Worm (Caenorhabditis elegans) whole organism, young adult: ENCODE measurements around the gene ZC262.4.
"Not testable (repeated sequence)": the region's sequence is repeated elsewhere in the genome, so short reads cannot be mapped to it uniquely, and the experiment has no call there.

ENCODE experiments used
- C17E4.6 ChIP-seq: fragments of 200-800 bp; sonication (Bioruptor generic); IDR thresholded peaks from 2 replicates; pipeline ENCODE4 v1.3.6; 2022; ENCODE audit warnings: missing genetic modification reagents, missing genetic modification characterization, missing compliant biosample characterization
- D2030.7 ChIP-seq: fragments of 200-800 bp; sonication (Bioruptor generic); IDR thresholded peaks from 2 replicates; pipeline ENCODE4 v1.3.6; 2022; ENCODE audit warnings: missing genetic modification reagents, missing genetic modification characterization, missing compliant biosample characterization
- F22D6.2 ChIP-seq: sonication (generic microtip); optimal IDR thresholded peaks from 2 replicates; lab custom pipeline; 2016; ENCODE audit warnings: mild to moderate bottlenecking, missing genetic modification characterization, missing compliant biosample characterization
- F33H1.4 ChIP-seq: fragments of 200-800 bp; sonication (Bioruptor generic); IDR thresholded peaks from 2 replicates; pipeline ENCODE4 v1.3.6; 2022; ENCODE audit warnings: missing genetic modification reagents, missing genetic modification characterization, missing compliant biosample characterization
- F39B2.1 ChIP-seq: fragments of 200-800 bp; sonication (Bioruptor generic); IDR thresholded peaks from 2 replicates; pipeline ENCODE4 v1.3.6; 2022; ENCODE audit warnings: missing genetic modification reagents, missing genetic modification characterization, missing compliant biosample characterization
- F49E8.2 ChIP-seq: sonication (generic microtip); optimal IDR thresholded peaks from 3 replicates; lab custom pipeline; 2017; ENCODE audit warnings: missing genetic modification characterization, mild to moderate bottlenecking, missing compliant biosample characterization, antibody characterized with exemption, moderate library complexity; ENCODE audit not compliant: insufficient read depth
- T07F8.4 ChIP-seq: sonication (generic microtip); optimal IDR thresholded peaks from 2 replicates; lab custom pipeline; 2016; ENCODE audit warnings: mild to moderate bottlenecking, missing genetic modification characterization, moderate library complexity, missing compliant biosample characterization
- ZK185.1 ChIP-seq: sonication (generic microtip); optimal IDR thresholded peaks from 2 replicates; lab custom pipeline; 2016; ENCODE audit warnings: mild to moderate bottlenecking, missing genetic modification characterization, missing compliant biosample characterization; ENCODE audit not compliant: poor library complexity, severe bottlenecking
- aptf-3 ChIP-seq: fragments of 200-800 bp; sonication (Bioruptor generic); IDR thresholded peaks from 2 replicates; pipeline ENCODE4 v1.3.6; 2022; ENCODE audit warnings: missing genetic modification characterization, missing compliant biosample characterization
- atf-7 ChIP-seq: sonication (generic microtip); optimal IDR thresholded peaks from 2 replicates; lab custom pipeline; 2017; ENCODE audit warnings: mild to moderate bottlenecking, missing genetic modification characterization, missing compliant biosample characterization
- attf-5 ChIP-seq: fragments of 200-800 bp; sonication (Bioruptor generic); optimal IDR thresholded peaks from 2 replicates; lab custom pipeline; 2018; ENCODE audit warnings: mild to moderate bottlenecking, missing genetic modification characterization, missing compliant biosample characterization
- ceh-40 ChIP-seq: fragments of 200-800 bp; sonication (Bioruptor generic); IDR thresholded peaks from 2 replicates; pipeline ENCODE4 v1.3.6; 2022; ENCODE audit warnings: missing genetic modification characterization, missing compliant biosample characterization
- ceh-58 ChIP-seq: fragments of 200-800 bp; sonication (Bioruptor generic); IDR thresholded peaks from 2 replicates; pipeline ENCODE4 v1.3.6; 2022; ENCODE audit warnings: missing genetic modification characterization, missing compliant biosample characterization
- dox-1 ChIP-seq: fragments of 200-800 bp; sonication (Bioruptor generic); IDR thresholded peaks from 2 replicates; pipeline ENCODE4 v1.3.6; 2022; ENCODE audit warnings: missing genetic modification reagents, missing genetic modification characterization, missing compliant biosample characterization
- egrh-3 ChIP-seq: fragments of 200-800 bp; sonication (Bioruptor generic); IDR thresholded peaks from 2 replicates; pipeline ENCODE4 v1.3.6; 2022; ENCODE audit warnings: missing genetic modification reagents, missing genetic modification characterization, missing compliant biosample characterization
- ekl-4 ChIP-seq: fragments of 200-800 bp; sonication (Bioruptor generic); IDR thresholded peaks from 2 replicates; pipeline ENCODE4 v1.3.6; 2022; ENCODE audit warnings: missing genetic modification reagents, missing genetic modification characterization, missing compliant biosample characterization
- ets-4 ChIP-seq: fragments of 200-800 bp; sonication (Bioruptor generic); optimal IDR thresholded peaks from 2 replicates; lab custom pipeline; 2018; ENCODE audit warnings: mild to moderate bottlenecking, missing genetic modification characterization, missing compliant biosample characterization
- him-1 ChIP-seq: sonication (generic microtip); optimal IDR thresholded peaks from 2 replicates; lab custom pipeline; 2016; ENCODE audit warnings: missing genotype, missing genetic modification reagents, missing genetic modification characterization, missing compliant biosample characterization
- hsf-1 ChIP-seq: fragments of 200-800 bp; sonication (Bioruptor generic); IDR thresholded peaks from 2 replicates; pipeline ENCODE4 v1.3.6; 2022; ENCODE audit warnings: missing genetic modification reagents, missing genetic modification characterization, missing compliant biosample characterization
- lsl-1 ChIP-seq: fragments of 200-800 bp; sonication (Bioruptor generic); optimal IDR thresholded peaks from 2 replicates; lab custom pipeline; 2018; ENCODE audit warnings: mild to moderate bottlenecking, missing genetic modification characterization, moderate library complexity, missing compliant biosample characterization
- madf-6 ChIP-seq: fragments of 200-800 bp; sonication (Bioruptor generic); IDR thresholded peaks from 2 replicates; pipeline ENCODE4 v1.3.6; 2022; ENCODE audit warnings: missing genetic modification reagents, missing genetic modification characterization, missing compliant biosample characterization
- madf-8 ChIP-seq: fragments of 200-800 bp; sonication (Bioruptor generic); conservative IDR thresholded peaks from 2 replicates; pipeline ENCODE4 v1.3.6; 2022; ENCODE audit warnings: missing genetic modification reagents, missing genetic modification characterization, missing compliant biosample characterization
- mcd-1 ChIP-seq: fragments of 200-800 bp; sonication (Bioruptor generic); IDR thresholded peaks from 2 replicates; pipeline ENCODE4 v1.3.6; 2022; ENCODE audit warnings: missing genetic modification reagents, missing genetic modification characterization, missing compliant biosample characterization
- mxl-1 ChIP-seq: sonication (generic microtip); optimal IDR thresholded peaks from 2 replicates; lab custom pipeline; 2016; ENCODE audit warnings: missing genetic modification characterization, missing compliant biosample characterization
- nfya-1 ChIP-seq: sonication (generic microtip); optimal IDR thresholded peaks from 2 replicates; lab custom pipeline; 2017; ENCODE audit warnings: antibody characterized with exemption, missing compliant biosample characterization, missing genetic modification characterization, borderline replicate concordance; ENCODE audit not compliant: insufficient read depth
- nhr-179 ChIP-seq: sonication (generic microtip); optimal IDR thresholded peaks from 2 replicates; lab custom pipeline; 2016; ENCODE audit warnings: mild to moderate bottlenecking, missing genetic modification characterization, missing compliant biosample characterization
- pbrm-1 ChIP-seq: fragments of 200-800 bp; sonication (Bioruptor generic); IDR thresholded peaks from 2 replicates; pipeline ENCODE4 v1.3.6; 2022; ENCODE audit warnings: missing genetic modification reagents, missing genetic modification characterization, missing compliant biosample characterization
- pha-4 ChIP-seq: fragments of 150-350 bp; sonication (generic microtip); optimal IDR thresholded peaks from 2 replicates; lab custom pipeline; 2014; ENCODE audit warnings: missing biosample characterization, missing genetic modification reagents, missing genetic modification characterization
- rcor-1 ChIP-seq: fragments of 200-800 bp; sonication (Bioruptor generic); IDR thresholded peaks from 2 replicates; pipeline ENCODE4 v1.3.6; 2022; ENCODE audit warnings: missing genetic modification reagents, missing genetic modification characterization, missing compliant biosample characterization
- rec-8 ChIP-seq, 2 experiments: sonication (generic microtip); optimal IDR thresholded peaks; 2 replicates each; lab custom pipeline; 2016; ENCODE audit warnings: mild to moderate bottlenecking in 2 of 2, missing genetic modification characterization in 2 of 2, missing genetic modification reagents in 2 of 2, missing genotype in 2 of 2, missing biosample characterization in 1 of 2, missing compliant biosample characterization in 1 of 2, moderate library complexity in 1 of 2
- snpc-4 ChIP-seq, 5 experiments: fragments of 150-350 bp in 1 of 5; sonication (generic microtip) in 4 of 5; optimal IDR thresholded peaks; 2 replicates each; lab custom pipeline; 2014 to 2018; ENCODE audit warnings: missing genetic modification characterization in 5 of 5, missing biosample characterization in 3 of 5, antibody characterized with exemption in 2 of 5, mild to moderate bottlenecking in 2 of 5, missing compliant biosample characterization in 2 of 5, missing genotype in 2 of 5, moderate library complexity in 2 of 5, missing genetic modification reagents in 1 of 5
- tlf-1 ChIP-seq: fragments of 200-800 bp; sonication (Bioruptor generic); optimal IDR thresholded peaks from 2 replicates; lab custom pipeline; 2018; ENCODE audit warnings: mild to moderate bottlenecking, missing genetic modification characterization, missing compliant biosample characterization
- unc-62 ChIP-seq: fragments of 150-350 bp; optimal IDR thresholded peaks from 2 replicates; lab custom pipeline; 2014; ENCODE audit warnings: missing biosample characterization, missing genetic modification reagents, missing genetic modification characterization
- zim-3 ChIP-seq: sonication (generic microtip); optimal IDR thresholded peaks from 2 replicates; lab custom pipeline; 2017; ENCODE audit warnings: mild to moderate bottlenecking, missing genetic modification characterization, moderate library complexity, missing compliant biosample characterization
- ztf-18 ChIP-seq: sonication (generic microtip); optimal IDR thresholded peaks from 2 replicates; lab custom pipeline; 2016; ENCODE audit warnings: missing genotype, mild to moderate bottlenecking, missing genetic modification characterization, missing compliant biosample characterization
- ztf-25 ChIP-seq: fragments of 200-800 bp; sonication (Bioruptor generic); IDR thresholded peaks from 2 replicates; pipeline ENCODE4 v1.3.6; 2022; ENCODE audit warnings: missing genetic modification reagents, missing genetic modification characterization, missing compliant biosample characterization

The ZC262.4 gene

DNA sequence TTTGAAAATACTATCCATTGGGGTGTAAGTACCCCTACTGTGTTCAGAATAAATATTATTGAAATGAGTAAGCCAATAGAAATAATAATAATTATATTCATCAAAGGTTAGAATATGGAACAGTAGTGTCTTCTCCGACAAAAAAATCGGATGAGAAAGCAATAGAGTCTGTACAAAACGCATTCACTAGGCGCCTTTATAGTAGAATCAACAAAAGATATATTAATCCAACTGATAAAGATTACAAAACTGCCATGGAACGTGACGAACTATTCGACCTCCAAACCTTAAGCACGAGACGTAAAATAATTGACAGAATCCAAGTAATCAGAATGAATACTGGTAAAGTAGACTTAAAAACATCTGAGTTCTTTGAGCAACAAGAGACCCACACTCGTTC is 13.5 kb upstream of the ZC262.4 start, which contains the start of gene clc-29:
TSS of gene clc-29 (minus strand) at position 101 of the 400 bp plus-strand sequence.
- TF ChIP-seq nhr-179 (tag; lab: Kevin White, UChicago); C17E4.6 (GFP tag; lab: Robert Waterston, UW); snpc-4 (GFP tag; optimal IDR thresholded peaks at IDR 0.05; lab: Kevin White, UChicago); snpc-4 (tag; optimal IDR thresholded peaks at IDR 0.05; lab: Kevin White, UChicago): not testable (repeated sequence)
- TF ChIP-seq, all 124 proteins: peak for 0; not testable (repeated sequence) for 124

DNA sequence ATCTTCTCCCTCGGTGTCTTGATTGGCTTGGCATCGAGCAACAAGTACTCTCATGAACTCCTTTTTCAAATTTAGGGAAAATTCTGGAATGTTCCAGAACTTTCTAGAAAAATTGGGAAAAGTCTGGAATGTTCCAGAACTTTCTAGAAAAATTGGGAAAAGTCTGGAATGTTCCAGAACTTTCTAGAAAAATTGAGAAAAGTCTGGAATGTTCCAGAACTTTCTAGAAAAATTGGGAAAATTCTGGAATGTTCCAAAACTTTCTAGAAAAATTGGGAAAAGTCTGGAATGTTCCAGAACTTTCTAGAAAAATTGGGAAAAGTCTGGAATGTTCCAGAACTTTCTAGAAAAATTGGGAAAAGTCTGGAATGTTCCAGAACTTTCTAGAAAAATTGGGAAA is 10.0 kb upstream of the ZC262.4 start, which contains the start of gene ZC262.7:
TSS of gene ZC262.7 (minus strand) at position 54 of the 400 bp plus-strand sequence.
- peak; percentile 88 for TF ChIP-seq pbrm-1 (GFP tag; lab: Robert Waterston, UW)
- peak; percentile 99 for TF ChIP-seq hsf-1 (GFP tag; lab: Robert Waterston, UW)
- peak; percentile 77 for TF ChIP-seq egrh-3 (GFP tag; lab: Robert Waterston, UW)
- 0 out of 2 replicates have a peak, but pooled peaks have one; percentile 7 for TF ChIP-seq ceh-58 (GFP tag; lab: Robert Waterston, UW)
- TF ChIP-seq mcd-1 = peak; percentile 23; the same call in 1 of the 2 replicates
- TF ChIP-seq madf-6 = peak; percentile 44
- peak; percentile 55; the same call in 1 of the 2 replicates for TF ChIP-seq ekl-4 (GFP tag; lab: Robert Waterston, UW)
- peak; percentile 89 for TF ChIP-seq ceh-40 (GFP tag; lab: Robert Waterston, UW)
- peak; percentile 98 for TF ChIP-seq dox-1 (GFP tag; lab: Robert Waterston, UW)
- TF ChIP-seq F39B2.1 (GFP tag; lab: Robert Waterston, UW) = peak; percentile 68; the same call in 1 of the 2 replicates
- TF ChIP-seq ztf-25 (GFP tag; lab: Robert Waterston, UW) = peak; percentile 43; the same call in 1 of the 2 replicates
- TF ChIP-seq rcor-1 = peak; percentile 52; the same call in 1 of the 2 replicates
- TF ChIP-seq madf-8 (GFP tag; lab: Robert Waterston, UW) = 0 out of 2 replicates have a peak, but pooled peaks have one; percentile 15
- TF ChIP-seq F33H1.4 (GFP tag; lab: Robert Waterston, UW) = peak; percentile 35; the same call in 1 of the 2 replicates
- TF ChIP-seq D2030.7 (GFP tag; lab: Robert Waterston, UW) = peak; percentile 83
- peak; percentile 85; the same call in 1 of the 2 replicates for TF ChIP-seq aptf-3 (GFP tag; lab: Robert Waterston, UW)

DNA sequence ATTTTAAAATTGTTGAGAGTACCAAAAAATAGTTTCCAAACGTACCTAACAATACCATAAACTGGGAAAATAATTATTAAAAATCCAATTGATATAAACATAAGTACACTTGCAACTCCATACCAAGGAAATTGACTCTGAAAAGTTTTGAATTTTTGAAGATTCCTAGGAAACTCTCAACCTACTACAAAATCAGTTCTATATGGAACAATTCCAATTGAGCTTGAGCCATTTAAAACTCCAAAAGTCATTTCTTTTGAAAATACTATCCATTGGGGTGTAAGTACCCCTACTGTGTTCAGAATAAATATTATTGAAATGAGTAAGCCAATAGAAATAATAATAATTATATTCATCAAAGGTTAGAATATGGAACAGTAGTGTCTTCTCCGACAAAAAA is 5.0 kb upstream of the ZC262.4 start, which contains the start of gene clc-28:
TSS of gene clc-28 (minus strand) at position 101 of the 400 bp plus-strand sequence.
- not testable (repeated sequence) for TF ChIP-seq nfya-1, T07F8.4, mxl-1 (tag; lab: Kevin White, UChicago)

DNA sequence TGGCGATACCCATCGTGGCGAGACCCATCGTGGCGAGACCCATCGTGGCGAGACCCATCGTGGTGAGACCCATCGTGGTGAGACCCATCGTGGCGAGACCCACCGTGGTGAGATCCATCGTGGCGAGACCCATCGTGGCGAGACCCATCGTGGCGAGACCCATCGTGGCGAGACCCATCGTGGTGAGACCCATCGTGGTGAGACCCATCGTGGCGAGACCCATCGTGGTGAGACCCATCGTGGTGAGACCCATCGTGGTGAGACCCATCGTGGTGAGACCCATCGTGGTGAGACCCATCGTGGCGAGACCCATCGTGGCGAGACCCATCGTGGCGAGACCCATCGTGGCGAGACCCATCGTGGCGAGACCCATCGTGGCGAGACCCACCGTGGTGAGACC is 1.3 kb upstream of the ZC262.4 start:
- peak; percentile 30 for TF ChIP-seq F33H1.4 (GFP tag; lab: Robert Waterston, UW)
- peak; percentile 91; the same call in 1 of the 2 replicates for TF ChIP-seq egrh-3 (GFP tag; lab: Robert Waterston, UW)

DNA sequence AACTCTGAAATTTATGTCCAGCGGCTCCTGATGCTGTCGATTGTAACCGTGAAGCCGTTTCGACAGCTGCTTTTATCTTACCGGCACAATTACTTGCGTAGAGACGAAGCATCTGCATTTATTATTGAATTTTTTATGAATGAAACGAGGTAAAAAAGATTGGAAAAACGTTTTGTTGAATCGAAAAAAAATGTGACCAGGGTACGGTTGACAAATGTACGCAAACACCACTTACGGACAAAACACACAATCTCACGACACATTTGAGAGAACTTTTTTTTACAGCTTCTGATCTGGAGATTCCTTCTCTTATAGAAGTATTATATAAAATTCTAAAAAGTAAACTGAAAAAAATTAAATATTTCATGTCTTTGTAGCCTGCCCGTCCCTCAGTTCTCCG is 2.6 kb downstream of the ZC262.4 start, which contains the start of the genes mrps-18A and ZC262.2:
TSS of gene mrps-18A (minus strand) at position 141 of the 400 bp plus-strand sequence.
TSS of gene ZC262.2 (plus strand) at position 284 of the 400 bp plus-strand sequence.
- TF ChIP-seq ets-4 (no peak), lsl-1 (GFP tag; lab: Kevin White, UChicago) (peak; percentile 65), attf-5 (GFP tag; lab: Kevin White, UChicago) (peak; percentile 10), him-1 (tag; lab: Kevin White, UChicago) (peak; percentile 4), ceh-40 (GFP tag; lab: Robert Waterston, UW) (no peak)

DNA sequence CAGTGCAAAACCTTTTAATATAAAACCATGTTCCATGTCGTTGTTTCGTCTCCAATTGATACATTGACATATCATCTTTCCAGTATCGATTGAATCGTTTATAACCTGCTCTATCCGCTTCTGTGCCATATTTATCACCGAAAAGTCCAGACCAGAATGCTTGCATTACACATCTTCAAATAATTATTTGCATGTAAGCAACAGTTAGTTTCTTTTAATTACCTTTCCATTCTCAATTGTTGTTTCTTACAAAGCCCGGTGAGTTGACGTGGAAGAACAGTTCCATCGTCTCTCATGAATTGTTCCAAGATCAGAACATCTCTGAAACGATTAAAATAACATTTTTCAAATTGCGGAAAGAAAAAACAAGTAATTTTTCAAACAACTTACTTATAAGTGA is 3.1 kb downstream of the ZC262.4 start, which contains the start of gene iglr-2:
TSS of gene iglr-2 (minus strand) at position 101 of the 400 bp plus-strand sequence.
- TF ChIP-seq tlf-1 (GFP tag; lab: Kevin White, UChicago) (no peak), ceh-40 (GFP tag; lab: Robert Waterston, UW) (no peak), unc-62 (GFP tag; lab: Kevin White, UChicago) (no peak), atf-7 (tag; lab: Kevin White, UChicago) (no peak), ZK185.1 (tag; lab: Kevin White, UChicago) (no peak), pha-4 (tag; lab: Kevin White, UChicago) (no peak), nhr-179 (tag; lab: Kevin White, UChicago) (no peak), F49E8.2 (no peak), ztf-18 (tag; lab: Kevin White, UChicago) (no peak), mxl-1 (tag; lab: Kevin White, UChicago) (no peak), rec-8 (tag; optimal IDR thresholded peaks at IDR 0.05; lab: Kevin White, UChicago) (no peak), F33H1.4 (GFP tag; lab: Robert Waterston, UW) (no peak), F22D6.2 (tag; lab: Kevin White, UChicago) (no peak), zim-3 (tag; lab: Kevin White, UChicago) (no peak)
